Fruit fly (Drosophila melanogaster) whole organism, embryonic: ENCODE data around the gene MED28.

Experiments used
- Adf1 ChIP-seq: fragments of 200-800 bp; sonication (Bioruptor generic); IDR thresholded peaks from 2 replicates; pipeline ENCODE4 v1.3.6; 2022; ENCODE audit warnings: missing biosample characterization, missing genetic modification characterization
- CG10462 ChIP-seq: fragments of 200-800 bp; sonication (Bioruptor generic); optimal IDR thresholded peaks from 2 replicates; lab custom pipeline; 2016; ENCODE audit warnings: missing biosample characterization, missing genetic modification characterization
- CG10543 ChIP-seq: fragments of 200-800 bp; sonication (Bioruptor generic); optimal IDR thresholded peaks from 3 replicates; lab custom pipeline; 2017; ENCODE audit warnings: missing biosample characterization, mild to moderate bottlenecking, missing genetic modification characterization, moderate library complexity
- CG12391 ChIP-seq: fragments of 200-800 bp; sonication (Bioruptor generic); optimal IDR thresholded peaks from 3 replicates; lab custom pipeline; 2018; ENCODE audit warnings: missing biosample characterization, mild to moderate bottlenecking, missing genetic modification characterization, moderate library complexity
- CG13624 ChIP-seq: fragments of 200-800 bp; sonication (Bioruptor generic); optimal IDR thresholded peaks from 2 replicates; lab custom pipeline; 2016; ENCODE audit warnings: missing biosample characterization, missing genetic modification characterization
- CG1603 ChIP-seq: fragments of 200-800 bp; sonication (Bioruptor generic); optimal IDR thresholded peaks from 2 replicates; lab custom pipeline; 2019; ENCODE audit warnings: missing biosample characterization, mild to moderate bottlenecking, missing genetic modification characterization, moderate library complexity
- CG17359 ChIP-seq: fragments of 200-800 bp; sonication (Bioruptor generic); optimal IDR thresholded peaks from 3 replicates; lab custom pipeline; 2018; ENCODE audit warnings: missing biosample characterization, mild to moderate bottlenecking, missing genetic modification characterization, moderate library complexity
- CG17612 ChIP-seq: fragments of 200-800 bp; sonication (Bioruptor generic); IDR thresholded peaks from 2 replicates; pipeline ENCODE4 v1.3.6; 2022; ENCODE audit warnings: missing biosample characterization, missing genetic modification characterization
- CG2120 ChIP-seq: fragments of 200-800 bp; sonication (Bioruptor generic); optimal IDR thresholded peaks from 3 replicates; lab custom pipeline; 2016; ENCODE audit warnings: missing biosample characterization, missing genetic modification characterization
- CG30403 ChIP-seq: fragments of 200-800 bp; sonication (Bioruptor generic); optimal IDR thresholded peaks from 3 replicates; lab custom pipeline; 2016; ENCODE audit warnings: missing biosample characterization, missing genetic modification characterization
- CG31365 ChIP-seq: fragments of 200-800 bp; sonication (Bioruptor generic); optimal IDR thresholded peaks from 2 replicates; lab custom pipeline; 2018; ENCODE audit warnings: missing biosample characterization, mild to moderate bottlenecking, missing genetic modification characterization
- CG3163 ChIP-seq: fragments of 200-800 bp; sonication (Bioruptor generic); optimal IDR thresholded peaks from 3 replicates; lab custom pipeline; 2016; ENCODE audit warnings: missing biosample characterization, missing genetic modification characterization
- CG32767 ChIP-seq: fragments of 200-800 bp; sonication (Bioruptor generic); IDR thresholded peaks from 2 replicates; pipeline ENCODE4 v1.3.6; 2022; ENCODE audit warnings: missing biosample characterization, missing genetic modification characterization
- CG6175 ChIP-seq: fragments of 200-800 bp; sonication (Bioruptor generic); IDR thresholded peaks from 3 replicates; pipeline ENCODE4 v1.3.6; 2022; ENCODE audit warnings: missing biosample characterization, missing genetic modification characterization
- CG7745 ChIP-seq: fragments of 200-800 bp; sonication (Bioruptor generic); optimal IDR thresholded peaks from 2 replicates; lab custom pipeline; 2018; ENCODE audit warnings: missing biosample characterization, mild to moderate bottlenecking, missing genetic modification characterization, moderate library complexity
- CG7987 ChIP-seq: fragments of 200-800 bp; sonication (Bioruptor generic); optimal IDR thresholded peaks from 2 replicates; lab custom pipeline; 2018; ENCODE audit warnings: missing biosample characterization, mild to moderate bottlenecking, missing genetic modification characterization, moderate library complexity
- CG8924 ChIP-seq: fragments of 200-800 bp; optimal IDR thresholded peaks from 3 replicates; lab custom pipeline; 2019; ENCODE audit warnings: missing biosample characterization, mild to moderate bottlenecking, missing genetic modification characterization, moderate library complexity
- CHES-1-like ChIP-seq: fragments of 200-800 bp; sonication (Bioruptor generic); optimal IDR thresholded peaks from 2 replicates; lab custom pipeline; 2016; ENCODE audit warnings: missing biosample characterization, missing genetic modification characterization
- Drgx ChIP-seq: fragments of 200-800 bp; sonication (Bioruptor generic); IDR thresholded peaks from 2 replicates; pipeline ENCODE4 v1.3.6; 2022; ENCODE audit warnings: missing biosample characterization, missing genetic modification characterization
- E2f1 ChIP-seq: fragments of 200-800 bp; sonication (Bioruptor generic); IDR thresholded peaks from 2 replicates; pipeline ENCODE4 v1.3.6; 2022; ENCODE audit warnings: missing biosample characterization, missing genetic modification characterization
- Gug ChIP-seq: fragments of 200-800 bp; sonication (Bioruptor generic); IDR thresholded peaks from 4 replicates; pipeline ENCODE4 v1.3.6; 2022; ENCODE audit warnings: missing biosample characterization, missing genetic modification characterization
- HHEX ChIP-seq: fragments of 200-800 bp; sonication (Bioruptor generic); optimal IDR thresholded peaks from 3 replicates; lab custom pipeline; 2017; ENCODE audit warnings: missing biosample characterization, mild to moderate bottlenecking, missing genetic modification characterization, missing genetic modification reagents
- HLHmδ ChIP-seq: fragments of 200-800 bp; sonication (Bioruptor generic); optimal IDR thresholded peaks from 2 replicates; lab custom pipeline; 2018; ENCODE audit warnings: missing biosample characterization, mild to moderate bottlenecking, missing genetic modification characterization, moderate library complexity
- Hr78 ChIP-seq, 2 experiments: fragments of 200-800 bp in 1 of 2; fragments of >200 bp in 1 of 2; sonication (Bioruptor generic) in 1 of 2; optimal IDR thresholded peaks; 2 replicates each; lab custom pipeline; 2017 to 2019; ENCODE audit warnings: missing biosample characterization in 2 of 2, missing genetic modification characterization in 2 of 2, mild to moderate bottlenecking in 1 of 2, moderate library complexity in 1 of 2
- NFAT ChIP-seq: fragments of 200-800 bp; sonication (Bioruptor generic); IDR thresholded peaks from 2 replicates; pipeline ENCODE4 v1.3.6; 2022; ENCODE audit warnings: missing biosample characterization, missing genetic modification characterization
- Oli ChIP-seq: fragments of 200-800 bp; sonication (Bioruptor generic); optimal IDR thresholded peaks from 2 replicates; lab custom pipeline; 2018; ENCODE audit warnings: missing biosample characterization, mild to moderate bottlenecking, missing genetic modification characterization, moderate library complexity
- Sry-β ChIP-seq: fragments of 200-800 bp; sonication (Bioruptor generic); optimal IDR thresholded peaks from 2 replicates; lab custom pipeline; 2018; ENCODE audit warnings: missing biosample characterization, mild to moderate bottlenecking, missing genetic modification characterization, moderate library complexity
- Stat92E ChIP-seq, 3 experiments: fragments of >200 bp in 2 of 3; fragments of 200-800 bp in 1 of 3; sonication (Bioruptor generic) in 1 of 3; optimal IDR thresholded peaks; 2 replicates each; lab custom pipeline; 2017 to 2019; ENCODE audit warnings: missing biosample characterization in 3 of 3, missing genetic modification characterization in 3 of 3, mild to moderate bottlenecking in 1 of 3, moderate library complexity in 1 of 3
- Taf1 ChIP-seq: fragments of 200-800 bp; sonication (Bioruptor generic); IDR thresholded peaks from 2 replicates; pipeline ENCODE4 v1.3.6; 2022; ENCODE audit warnings: missing biosample characterization, missing genetic modification characterization
- ac ChIP-seq: fragments of 200-800 bp; sonication (Bioruptor generic); optimal IDR thresholded peaks from 3 replicates; lab custom pipeline; 2017; ENCODE audit warnings: missing biosample characterization, mild to moderate bottlenecking, missing genetic modification characterization
- cad ChIP-seq: fragments of >200 bp; optimal IDR thresholded peaks from 2 replicates; lab custom pipeline; 2017; ENCODE audit warnings: missing biosample characterization, missing genetic modification characterization
- cato ChIP-seq: fragments of 200-800 bp; sonication (Bioruptor generic); optimal IDR thresholded peaks from 2 replicates; lab custom pipeline; 2016; ENCODE audit warnings: missing biosample characterization, missing genetic modification characterization, borderline replicate concordance
- chif ChIP-seq, 2 experiments: fragments of 200-800 bp; sonication (Bioruptor generic); optimal IDR thresholded peaks; 3 replicates each; lab custom pipeline; 2016; ENCODE audit warnings: missing biosample characterization in 2 of 2, missing genetic modification characterization in 2 of 2
- dpn ChIP-seq, 2 experiments: fragments of 200-800 bp; sonication (Bioruptor generic); optimal IDR thresholded peaks; 3 replicates each; lab custom pipeline; 2016; ENCODE audit warnings: missing biosample characterization in 2 of 2, missing genetic modification characterization in 2 of 2
- en ChIP-seq: fragments of 200-800 bp; sonication (Bioruptor generic); optimal IDR thresholded peaks from 2 replicates; lab custom pipeline; 2016; ENCODE audit warnings: missing biosample characterization, missing genetic modification characterization
- exex ChIP-seq: fragments of 200-800 bp; sonication (Bioruptor generic); optimal IDR thresholded peaks from 4 replicates; lab custom pipeline; 2018; ENCODE audit warnings: missing biosample characterization, mild to moderate bottlenecking, missing genetic modification characterization, moderate library complexity
- fd3F ChIP-seq: fragments of 200-800 bp; sonication (Bioruptor generic); optimal IDR thresholded peaks from 2 replicates; lab custom pipeline; 2018; ENCODE audit warnings: missing biosample characterization, mild to moderate bottlenecking, missing genetic modification characterization, moderate library complexity
- gro ChIP-seq: fragments of 200-800 bp; sonication (Bioruptor generic); optimal IDR thresholded peaks from 2 replicates; lab custom pipeline; 2016; ENCODE audit warnings: missing biosample characterization, missing genetic modification characterization
- hb ChIP-seq: fragments of 200-800 bp; sonication (Bioruptor generic); IDR thresholded peaks from 3 replicates; pipeline ENCODE4 v1.3.6; 2022; ENCODE audit warnings: missing biosample characterization, missing genetic modification characterization; ENCODE audit not compliant: partially characterized antibody
- kni ChIP-seq: fragments of 200-800 bp; sonication (Bioruptor generic); optimal IDR thresholded peaks from 3 replicates; lab custom pipeline; 2017; ENCODE audit warnings: mild to moderate bottlenecking, missing biosample characterization, missing genetic modification reagents, missing genetic modification characterization
- org-1 ChIP-seq: fragments of 200-800 bp; sonication (Bioruptor generic); optimal IDR thresholded peaks from 2 replicates; lab custom pipeline; 2017; ENCODE audit warnings: missing biosample characterization, missing genetic modification characterization
- peb ChIP-seq: fragments of 200-800 bp; sonication (Bioruptor generic); IDR thresholded peaks from 2 replicates; pipeline ENCODE4 v1.3.6; 2022; ENCODE audit warnings: missing biosample characterization, missing genetic modification characterization
- pfk ChIP-seq: fragments of 200-800 bp; sonication (Bioruptor generic); optimal IDR thresholded peaks from 2 replicates; lab custom pipeline; 2018; ENCODE audit warnings: missing biosample characterization, mild to moderate bottlenecking, missing genetic modification characterization, moderate library complexity
- pzg ChIP-seq: fragments of 200-800 bp; sonication (Bioruptor generic); optimal IDR thresholded peaks from 3 replicates; lab custom pipeline; 2018; ENCODE audit warnings: missing biosample characterization, mild to moderate bottlenecking, missing genetic modification characterization, moderate library complexity
- rib ChIP-seq: fragments of 200-800 bp; sonication (Bioruptor generic); IDR thresholded peaks from 2 replicates; pipeline ENCODE4 v1.3.6; 2022; ENCODE audit warnings: missing biosample characterization, missing genetic modification characterization
- sens ChIP-seq: fragments of 200-800 bp; sonication (Bioruptor generic); peaks from one replicate; lab custom pipeline; 2016; ENCODE audit warnings: missing biosample characterization, missing genetic modification characterization
- sima ChIP-seq: fragments of 200-800 bp; sonication (Bioruptor generic); optimal IDR thresholded peaks from 2 replicates; lab custom pipeline; 2016; ENCODE audit warnings: missing biosample characterization, missing genetic modification characterization
- sob ChIP-seq: fragments of 200-800 bp; sonication (Bioruptor generic); IDR thresholded peaks from 2 replicates; pipeline ENCODE4 v1.3.6; 2022; ENCODE audit warnings: missing biosample characterization, missing genetic modification characterization

Gene MED28

dm6 chr3R:25515450-25516288, 38.9 kb downstream of the MED28 start, which contains the start of gene msi (continued):
- TF ChIP-seq Hr78 (GFP tag; optimal IDR thresholded peaks at IDR 0.05; lab: Kevin White, UChicago), result peak in 1 of 2 experiments; percentile 98
- peak; percentile 96 for TF ChIP-seq org-1 (GFP tag; lab: Kevin White, UChicago)
- TF ChIP-seq CG7987 (GFP tag; lab: Kevin White, UChicago), result peak; percentile 87
- TF ChIP-seq rib (GFP tag; lab: Robert Waterston, UW), result peak; percentile 97
- peak; percentile 93 for TF ChIP-seq cato (GFP tag; lab: Kevin White, UChicago)
- no peak for TF ChIP-seq hb (GFP tag; lab: Robert Waterston, UW)
- peak; percentile 90 for TF ChIP-seq Adf1 (GFP tag; lab: Robert Waterston, UW)
- peak; percentile 99 for TF ChIP-seq sob (GFP tag; lab: Robert Waterston, UW)
- peak; percentile 96 for TF ChIP-seq CG30403 (GFP tag; lab: Kevin White, UChicago)
- TF ChIP-seq exex (tag; lab: Kevin White, UChicago), result peak; percentile 94
- TF ChIP-seq Oli (tag; lab: Kevin White, UChicago), result peak; percentile 100
- peak; percentile 62 for TF ChIP-seq CG31365
- peak; percentile 99 for TF ChIP-seq CG32767 (GFP tag; lab: Robert Waterston, UW)
- TF ChIP-seq kni (GFP tag; lab: Kevin White, UChicago), result peak; percentile 68
- peak; percentile 56 for TF ChIP-seq ac (GFP tag; lab: Kevin White, UChicago)
- peak; percentile 96 for TF ChIP-seq Gug (GFP tag; lab: Robert Waterston, UW)
- TF ChIP-seq CG6175 (GFP tag; lab: Robert Waterston, UW), result peak; percentile 98
- TF ChIP-seq cad (GFP tag; lab: Kevin White, UChicago), result no peak
- TF ChIP-seq CG10462, result peak; percentile 94
- TF ChIP-seq CG1603 (tag; lab: Kevin White, UChicago), result peak; percentile 80
- peak; percentile 33 for TF ChIP-seq pfk
- peak; percentile 65 for TF ChIP-seq CHES-1-like (GFP tag; lab: Kevin White, UChicago)
- TF ChIP-seq fd3F (GFP tag; lab: Kevin White, UChicago), result peak; percentile 99
- peak; percentile 53 for TF ChIP-seq sima (GFP tag; lab: Kevin White, UChicago)
- TF ChIP-seq Drgx (GFP tag; lab: Robert Waterston, UW), result peak; percentile 99
- TF ChIP-seq Sry-β (GFP tag; lab: Kevin White, UChicago), result peak; percentile 83
- TF ChIP-seq CG17359 (tag; lab: Kevin White, UChicago), result peak; percentile 99
- TF ChIP-seq CG17612 (GFP tag; lab: Robert Waterston, UW), result peak; percentile 96
- peak; percentile 31 for TF ChIP-seq gro
- TF ChIP-seq HLHmδ (GFP tag; lab: Kevin White, UChicago), result peak; percentile 93
- peak; percentile 99 for TF ChIP-seq E2f1 (GFP tag; lab: Robert Waterston, UW)
- peak in 1 of 3 experiments; percentile 99 for TF ChIP-seq Stat92E (GFP tag; optimal IDR thresholded peaks at IDR 0.05; lab: Kevin White, UChicago)
- peak; percentile 15 to 84 for TF ChIP-seq chif (GFP tag; optimal IDR thresholded peaks at IDR 0.05; lab: Kevin White, UChicago)
- peak; percentile 90 for TF ChIP-seq sens (GFP tag; lab: Kevin White, UChicago)
- peak; percentile 96; the same call in 1 of the 2 replicates for TF ChIP-seq NFAT (GFP tag; lab: Robert Waterston, UW)
- TF ChIP-seq CG7745, result peak; percentile 87
- TF ChIP-seq CG3163 (GFP tag; lab: Kevin White, UChicago), result peak; percentile 20
- TF ChIP-seq CG13624 (GFP tag; lab: Kevin White, UChicago), result peak; percentile 69
- TF ChIP-seq dpn (GFP tag; optimal IDR thresholded peaks at IDR 0.05; lab: Kevin White, UChicago), result peak; percentile 71 to 98
- TF ChIP-seq en (GFP tag; lab: Kevin White, UChicago), result peak; percentile 26
- peak; percentile 100 for TF ChIP-seq CG8924 (tag; lab: Kevin White, UChicago)
- peak; percentile 97 for TF ChIP-seq peb (GFP tag; lab: Robert Waterston, UW)
- TF ChIP-seq CG2120 (GFP tag; lab: Kevin White, UChicago), result peak; percentile 96
- peak; percentile 97 for TF ChIP-seq CG10543 (GFP tag; lab: Kevin White, UChicago)
- TF ChIP-seq CG12391, result peak; percentile 100
- peak; percentile 97 for TF ChIP-seq Taf1 (GFP tag; lab: Robert Waterston, UW)
- TF ChIP-seq HHEX (GFP tag; lab: Kevin White, UChicago), result peak; percentile 98
- TF ChIP-seq pzg (GFP tag; lab: Kevin White, UChicago), result peak; percentile 40
